Worm (Caenorhabditis elegans): Measurements from ENCODE around the gene srsx-40.

Gene srsx-40

ce11 chrV:7733240-7733765 lies 29.9 kb upstream of the srsx-40 start:
- TF ChIP-seq lin-13 (GFP tag; optimal IDR thresholded peaks at IDR 0.05), result peak; percentile 20
- no peak for TF ChIP-seq dmd-4 (tag; optimal IDR thresholded peaks at IDR 0.05)
- TF ChIP-seq unc-62 (GFP tag; optimal IDR thresholded peaks at IDR 0.05), result no peak
- TF ChIP-seq ceh-16 (tag; optimal IDR thresholded peaks at IDR 0.05), result peak; percentile 4

- TF ChIP-seq egl-27 (tag; optimal IDR thresholded peaks at IDR 0.05), result no peak
- peak; percentile 20 for TF ChIP-seq nhr-6 (tag; optimal IDR thresholded peaks at IDR 0.05)
- peak; percentile 68 for TF ChIP-seq F13H6.1 (tag; optimal IDR thresholded peaks at IDR 0.05)
- no peak for TF ChIP-seq ceh-82 (tag; optimal IDR thresholded peaks at IDR 0.05)
- no peak for TF ChIP-seq ztf-1 (GFP tag; conservative IDR thresholded peaks at IDR 0.05)
- peak; percentile 15 for TF ChIP-seq C34F6.9 (tag; optimal IDR thresholded peaks at IDR 0.05)
- TF ChIP-seq sma-9 (GFP tag; optimal IDR thresholded peaks at IDR 0.05), result peak; percentile 42
- TF ChIP-seq sma-9 (tag; optimal IDR thresholded peaks at IDR 0.05), result no peak
- no peak for TF ChIP-seq alr-1 (tag; optimal IDR thresholded peaks at IDR 0.05)
- peak; percentile 63 for TF ChIP-seq ztf-4 (tag; optimal IDR thresholded peaks at IDR 0.05)
- TF ChIP-seq sem-4 (tag; optimal IDR thresholded peaks at IDR 0.05), result peak; percentile 19
- no peak for TF ChIP-seq ceh-16 (tag; optimal IDR thresholded peaks at IDR 0.05)
- peak; percentile 49 for TF ChIP-seq nhr-21 (tag; optimal IDR thresholded peaks at IDR 0.05)
- no peak for TF ChIP-seq mab-5 (tag; optimal IDR thresholded peaks at IDR 0.05)
- no peak for TF ChIP-seq lin-39 (tag; optimal IDR thresholded peaks at IDR 0.05)
- TF ChIP-seq elt-1 (tag; optimal IDR thresholded peaks at IDR 0.05), result no peak
- TF ChIP-seq blmp-1 (tag; optimal IDR thresholded peaks at IDR 0.05; ENCODE audit: insufficient read depth), result no peak
- TF ChIP-seq unc-39 (tag; optimal IDR thresholded peaks at IDR 0.05), result no peak
- TF ChIP-seq lin-13 (GFP tag; optimal IDR thresholded peaks at IDR 0.05), result peak; percentile 44
- TF ChIP-seq fos-1 (tag; optimal IDR thresholded peaks at IDR 0.05), result peak; percentile 63
- peak; percentile 67 for TF ChIP-seq nhr-129 (tag; optimal IDR thresholded peaks at IDR 0.05)
- peak; percentile 57 for TF ChIP-seq sma-3 (GFP tag; optimal IDR thresholded peaks at IDR 0.05)
- TF ChIP-seq elt-3 (tag; optimal IDR thresholded peaks at IDR 0.05), result no peak
- no peak for TF ChIP-seq aly-2 (tag; optimal IDR thresholded peaks at IDR 0.05)
- no peak for TF ChIP-seq mdl-1 (tag; optimal IDR thresholded peaks at IDR 0.05)
- TF ChIP-seq unc-62 (GFP tag; optimal IDR thresholded peaks at IDR 0.05), result no peak
- peak; percentile 24 for TF ChIP-seq unc-55 (GFP tag; optimal IDR thresholded peaks at IDR 0.05)
- TF ChIP-seq ama-1 (optimal IDR thresholded peaks at IDR 0.05), result peak; percentile 61
- TF ChIP-seq nhr-12 (tag; optimal IDR thresholded peaks at IDR 0.05), result no peak
- peak; percentile 57 for TF ChIP-seq Y55F3AM.14 (GFP tag; optimal IDR thresholded peaks at IDR 0.05)
- TF ChIP-seq lsy-2 (tag; optimal IDR thresholded peaks at IDR 0.05), result peak in 1 of 2 experiments; percentile 52
- TF ChIP-seq nhr-25 (tag; optimal IDR thresholded peaks at IDR 0.05), result peak; percentile 46
- TF ChIP-seq crh-2 (tag; optimal IDR thresholded peaks at IDR 0.05), result peak; percentile 68
- TF ChIP-seq gmeb-1 (tag; optimal IDR thresholded peaks at IDR 0.05), result peak; percentile 42
Measured at ce11 chrV:7730488-7730887, 27.1 kb upstream of the srsx-40 start.

- TF ChIP-seq fos-1 (tag; optimal IDR thresholded peaks at IDR 0.05) (no peak), lin-39 (tag; optimal IDR thresholded peaks at IDR 0.05) (no peak), nhr-129 (tag; optimal IDR thresholded peaks at IDR 0.05) (no peak), nhr-25 (tag; optimal IDR thresholded peaks at IDR 0.05) (no peak), elt-1 (tag; optimal IDR thresholded peaks at IDR 0.05) (no peak), lin-11 (tag; optimal IDR thresholded peaks at IDR 0.05) (no peak), mdl-1 (tag; optimal IDR thresholded peaks at IDR 0.05) (no peak), lin-13 (GFP tag; optimal IDR thresholded peaks at IDR 0.05) (no peak), nhr-237 (tag; optimal IDR thresholded peaks at IDR 0.05) (no peak), nhr-21 (tag; optimal IDR thresholded peaks at IDR 0.05) (no peak), alr-1 (tag; optimal IDR thresholded peaks at IDR 0.05) (no peak), peb-1 (tag; optimal IDR thresholded peaks at IDR 0.05) (no peak), sma-3 (GFP tag; optimal IDR thresholded peaks at IDR 0.05) (no peak), nhr-10 (tag; optimal IDR thresholded peaks at IDR 0.05) (no peak), mbf-1 (tag; optimal IDR thresholded peaks at IDR 0.05) (no peak)
Measured at ce11 chrV:7728679-7729027, 25.2 kb upstream of the srsx-40 start, which contains the start of gene Y97E10C.1. Gene Y97E10C.1, plus strand, starts transcription at chrV:7728879.
